Fruit fly (Drosophila melanogaster) whole organism, prepupa: ENCODE measurements around the gene a10.

Experiments used
- CG10631 ChIP-seq: fragments of 200-800 bp; sonication (Bioruptor generic); optimal IDR thresholded peaks from 2 replicates; lab custom pipeline; 2016; ENCODE audit warnings: missing biosample characterization, missing genetic modification characterization
- CG11902 ChIP-seq: fragments of 200-800 bp; sonication (Bioruptor generic); optimal IDR thresholded peaks from 3 replicates; lab custom pipeline; 2016; ENCODE audit warnings: missing biosample characterization, missing genetic modification characterization
- CG16779 ChIP-seq: fragments of 200-800 bp; sonication (Bioruptor generic); optimal IDR thresholded peaks from 3 replicates; lab custom pipeline; 2017; ENCODE audit warnings: missing biosample characterization, mild to moderate bottlenecking, missing genetic modification characterization
- CG31627 ChIP-seq: fragments of 200-800 bp; sonication (Bioruptor generic); optimal IDR thresholded peaks from 3 replicates; lab custom pipeline; 2016; ENCODE audit warnings: missing biosample characterization, missing genetic modification characterization
- CG8119 ChIP-seq: fragments of 200-800 bp; sonication (Bioruptor generic); IDR thresholded peaks from 3 replicates; pipeline ENCODE4 v1.3.6; 2022; ENCODE audit warnings: missing biosample characterization, missing genetic modification characterization
- Gug ChIP-seq: fragments of 200-800 bp; sonication (Bioruptor generic); IDR thresholded peaks from 2 replicates; pipeline ENCODE4 v1.3.6; 2022; ENCODE audit warnings: missing biosample characterization, missing genetic modification characterization
- Smox ChIP-seq: fragments of 200-800 bp; sonication (Bioruptor generic); optimal IDR thresholded peaks from 3 replicates; lab custom pipeline; 2016; ENCODE audit warnings: missing biosample characterization, missing genetic modification characterization
- fd85E ChIP-seq: fragments of 200-800 bp; sonication (Bioruptor generic); optimal IDR thresholded peaks from 3 replicates; lab custom pipeline; 2016; ENCODE audit warnings: missing biosample characterization, missing genetic modification characterization
- svp ChIP-seq: fragments of 200-800 bp; sonication (Bioruptor generic); peaks from one replicate; lab custom pipeline; 2016; ENCODE audit warnings: missing biosample characterization, missing genetic modification characterization

- TF ChIP-seq Smox (GFP tag; lab: Kevin White, UChicago) (peak; percentile 81), CG16779 (tag; lab: Kevin White, UChicago) (peak; percentile 31), CG31627 (GFP tag; lab: Kevin White, UChicago) (peak; percentile 70), Gug (peak; percentile 68), CG10631 (GFP tag; lab: Kevin White, UChicago) (peak; percentile 83), CG8119 (peak; percentile 69; the same call in 2 of the 3 replicates), fd85E (GFP tag; lab: Kevin White, UChicago) (no peak), CG11902 (GFP tag; lab: Kevin White, UChicago) (peak; percentile 57), svp (peak; percentile 93)
These were observed 37.2 kb downstream of the a10 start for dm6 chr3L:16986062-16987013.
